Fruit fly (Drosophila melanogaster) whole organism, embryonic: ENCODE measurements around the gene CG15473.

Source experiments
- Abd-B ChIP-seq: fragments of 200-800 bp; sonication (Bioruptor generic); optimal IDR thresholded peaks from 2 replicates; lab custom pipeline; 2018; ENCODE audit warnings: missing biosample characterization, mild to moderate bottlenecking, missing genetic modification characterization, moderate library complexity
- C15 ChIP-seq: fragments of 200-800 bp; sonication (Bioruptor generic); IDR thresholded peaks from 3 replicates; pipeline ENCODE4 v1.3.6; 2022; ENCODE audit warnings: missing biosample characterization, missing genetic modification characterization
- CG11696 ChIP-seq: fragments of 200-800 bp; sonication (Bioruptor generic); IDR thresholded peaks from 2 replicates; pipeline ENCODE4 v1.3.6; 2022; ENCODE audit warnings: missing biosample characterization, missing genetic modification characterization
- CG12155 ChIP-seq: fragments of 200-800 bp; sonication (Bioruptor generic); optimal IDR thresholded peaks from 3 replicates; lab custom pipeline; 2016; ENCODE audit warnings: missing biosample characterization, missing genetic modification characterization
- CG13123 ChIP-seq: fragments of 200-800 bp; sonication (Bioruptor generic); optimal IDR thresholded peaks from 2 replicates; lab custom pipeline; 2016; ENCODE audit warnings: missing biosample characterization, missing genetic modification characterization
- CG15011 ChIP-seq: fragments of 200-800 bp; sonication (Bioruptor generic); optimal IDR thresholded peaks from 3 replicates; lab custom pipeline; 2018; ENCODE audit warnings: missing biosample characterization, mild to moderate bottlenecking, missing genetic modification characterization
- CG15479 ChIP-seq: fragments of 200-800 bp; sonication (Bioruptor generic); optimal IDR thresholded peaks from 3 replicates; lab custom pipeline; 2019; ENCODE audit warnings: missing biosample characterization, mild to moderate bottlenecking, missing genetic modification characterization, moderate library complexity
- CG18011 ChIP-seq: fragments of 200-800 bp; sonication (Bioruptor generic); optimal IDR thresholded peaks from 2 replicates; lab custom pipeline; 2017; ENCODE audit warnings: missing biosample characterization, missing genetic modification characterization, mild to moderate bottlenecking, moderate library complexity, missing genotype
- CG18262 ChIP-seq: fragments of 200-800 bp; optimal IDR thresholded peaks from 3 replicates; lab custom pipeline; 2019; ENCODE audit warnings: missing biosample characterization, mild to moderate bottlenecking, missing genetic modification characterization, moderate library complexity
- CG30403 ChIP-seq: fragments of 200-800 bp; sonication (Bioruptor generic); optimal IDR thresholded peaks from 3 replicates; lab custom pipeline; 2016; ENCODE audit warnings: missing biosample characterization, missing genetic modification characterization
- CG3065 ChIP-seq: fragments of 200-800 bp; sonication (Bioruptor generic); optimal IDR thresholded peaks from 2 replicates; lab custom pipeline; 2016; ENCODE audit warnings: missing biosample characterization, missing genetic modification characterization
- CG3281 ChIP-seq: fragments of 200-800 bp; sonication (Bioruptor generic); optimal IDR thresholded peaks from 3 replicates; lab custom pipeline; 2017; ENCODE audit warnings: missing biosample characterization, mild to moderate bottlenecking, missing genetic modification characterization
- CG33213 ChIP-seq: fragments of 200-800 bp; sonication (Bioruptor generic); optimal IDR thresholded peaks from 3 replicates; lab custom pipeline; 2016; ENCODE audit warnings: missing biosample characterization, missing genetic modification characterization
- CG34224 ChIP-seq: fragments of 200-800 bp; sonication (Bioruptor generic); IDR thresholded peaks from 3 replicates; pipeline ENCODE4 v1.3.6; 2022; ENCODE audit warnings: missing biosample characterization, missing genetic modification characterization; ENCODE audit not compliant: partially characterized antibody
- CG4404 ChIP-seq: fragments of 200-800 bp; sonication (Bioruptor generic); IDR thresholded peaks from 2 replicates; pipeline ENCODE4 v1.3.6; 2022; ENCODE audit warnings: missing biosample characterization, missing genetic modification characterization
- CG5180 ChIP-seq: fragments of 200-800 bp; sonication (Bioruptor generic); optimal IDR thresholded peaks from 3 replicates; lab custom pipeline; 2017; ENCODE audit warnings: missing biosample characterization, missing genetic modification characterization, mild to moderate bottlenecking, moderate library complexity, missing genetic modification reagents
- CG6175 ChIP-seq: fragments of 200-800 bp; sonication (Bioruptor generic); IDR thresholded peaks from 3 replicates; pipeline ENCODE4 v1.3.6; 2022; ENCODE audit warnings: missing biosample characterization, missing genetic modification characterization
- CG9817 ChIP-seq: fragments of 200-800 bp; sonication (Bioruptor generic); optimal IDR thresholded peaks from 2 replicates; lab custom pipeline; 2018; ENCODE audit warnings: missing biosample characterization, mild to moderate bottlenecking, missing genetic modification characterization, moderate library complexity
- Dad ChIP-seq: fragments of 200-800 bp; sonication (Bioruptor generic); optimal IDR thresholded peaks from 3 replicates; lab custom pipeline; 2016; ENCODE audit warnings: missing biosample characterization, missing genetic modification characterization
- Deaf1 ChIP-seq: fragments of 200-800 bp; optimal IDR thresholded peaks from 3 replicates; lab custom pipeline; 2019; ENCODE audit warnings: missing biosample characterization, mild to moderate bottlenecking, missing genetic modification characterization, moderate library complexity
- Doc2 ChIP-seq: fragments of 200-800 bp; sonication (Bioruptor generic); IDR thresholded peaks from 2 replicates; pipeline ENCODE4 v1.3.6; 2022; ENCODE audit warnings: missing biosample characterization, missing genetic modification characterization
- Dp ChIP-seq: fragments of 200-800 bp; sonication (Bioruptor generic); optimal IDR thresholded peaks from 2 replicates; lab custom pipeline; 2018; ENCODE audit warnings: missing biosample characterization, mild to moderate bottlenecking, missing genetic modification characterization, moderate library complexity
- ERR ChIP-seq: fragments of 200-800 bp; sonication (Bioruptor generic); optimal IDR thresholded peaks from 2 replicates; lab custom pipeline; 2016; ENCODE audit warnings: missing biosample characterization, missing genetic modification characterization
- HLHmδ ChIP-seq: fragments of 200-800 bp; sonication (Bioruptor generic); optimal IDR thresholded peaks from 2 replicates; lab custom pipeline; 2018; ENCODE audit warnings: missing biosample characterization, mild to moderate bottlenecking, missing genetic modification characterization, moderate library complexity
- Lpt ChIP-seq: fragments of >200 bp; optimal IDR thresholded peaks from 2 replicates; lab custom pipeline; 2018; ENCODE audit warnings: missing biosample characterization, missing genetic modification characterization
- NC2β ChIP-seq: fragments of 200-800 bp; sonication (Bioruptor generic); optimal IDR thresholded peaks from 2 replicates; lab custom pipeline; 2016; ENCODE audit warnings: missing biosample characterization, missing genetic modification characterization
- Six4 ChIP-seq: fragments of 200-800 bp; sonication (Bioruptor generic); optimal IDR thresholded peaks from 2 replicates; lab custom pipeline; 2016; ENCODE audit warnings: missing biosample characterization, missing genetic modification characterization
- ara ChIP-seq: fragments of 200-800 bp; sonication (Bioruptor generic); IDR thresholded peaks from 2 replicates; pipeline ENCODE4 v1.3.6; 2022; ENCODE audit warnings: missing biosample characterization, missing genetic modification characterization
- chinmo ChIP-seq: fragments of 200-800 bp; sonication (Bioruptor generic); IDR thresholded peaks from 4 replicates; pipeline ENCODE4 v1.3.6; 2022; ENCODE audit warnings: missing biosample characterization, missing genetic modification characterization; ENCODE audit not compliant: partially characterized antibody
- corto ChIP-seq: fragments of 200-800 bp; sonication (Bioruptor generic); optimal IDR thresholded peaks from 2 replicates; lab custom pipeline; 2016; ENCODE audit warnings: missing biosample characterization, mild to moderate bottlenecking, missing genetic modification characterization, moderate library complexity
- fu2 ChIP-seq: fragments of 200-800 bp; sonication (Bioruptor generic); optimal IDR thresholded peaks from 2 replicates; lab custom pipeline; 2016; ENCODE audit warnings: missing biosample characterization, missing genetic modification characterization
- ham ChIP-seq: fragments of 200-800 bp; sonication (Bioruptor generic); IDR thresholded peaks from 2 replicates; pipeline ENCODE4 v1.3.6; 2022; ENCODE audit warnings: missing biosample characterization, missing genetic modification characterization
- knrl ChIP-seq: fragments of 200-800 bp; sonication (Bioruptor generic); IDR thresholded peaks from 3 replicates; pipeline ENCODE4 v1.3.6; 2022; ENCODE audit warnings: missing biosample characterization, missing genetic modification characterization; ENCODE audit not compliant: partially characterized antibody
- lab ChIP-seq: fragments of 200-800 bp; sonication (Bioruptor generic); optimal IDR thresholded peaks from 3 replicates; lab custom pipeline; 2017; ENCODE audit warnings: missing biosample characterization, missing genetic modification characterization, mild to moderate bottlenecking, moderate library complexity, missing genetic modification reagents
- mirr ChIP-seq: fragments of 200-800 bp; sonication (Bioruptor generic); optimal IDR thresholded peaks from 3 replicates; lab custom pipeline; 2018; ENCODE audit warnings: missing biosample characterization, mild to moderate bottlenecking, missing genetic modification characterization
- oc ChIP-seq: fragments of 200-800 bp; sonication (Bioruptor generic); optimal IDR thresholded peaks from 2 replicates; lab custom pipeline; 2018; ENCODE audit warnings: missing biosample characterization, mild to moderate bottlenecking, missing genetic modification characterization, moderate library complexity
- otp ChIP-seq: fragments of 200-800 bp; sonication (Bioruptor generic); IDR thresholded peaks from 3 replicates; pipeline ENCODE4, ENCODE4 v1.3.6; 2022; ENCODE audit warnings: missing biosample characterization, missing genetic modification characterization
- run ChIP-seq: fragments of 200-800 bp; sonication (Bioruptor generic); optimal IDR thresholded peaks from 3 replicates; lab custom pipeline; 2018; ENCODE audit warnings: missing biosample characterization, mild to moderate bottlenecking, missing genetic modification characterization
- sr ChIP-seq: fragments of 200-800 bp; sonication (Bioruptor generic); IDR thresholded peaks from 3 replicates; pipeline ENCODE4 v1.3.6; 2022; ENCODE audit warnings: missing biosample characterization, missing genetic modification characterization
- tll ChIP-seq, 2 experiments: fragments of 200-800 bp in 1 of 2; fragments of >200 bp in 1 of 2; sonication (Bioruptor generic) in 1 of 2; optimal IDR thresholded peaks; 2 replicates each; lab custom pipeline; 2017 to 2019; ENCODE audit warnings: missing biosample characterization in 2 of 2, missing genetic modification characterization in 2 of 2, mild to moderate bottlenecking in 1 of 2, moderate library complexity in 1 of 2
- twi ChIP-seq: fragments of 200-800 bp; optimal IDR thresholded peaks from 2 replicates; lab custom pipeline; 2019; ENCODE audit warnings: missing biosample characterization, mild to moderate bottlenecking, missing genetic modification characterization, moderate library complexity
- tx ChIP-seq: fragments of 200-800 bp; sonication (Bioruptor generic); optimal IDR thresholded peaks from 2 replicates; lab custom pipeline; 2016; ENCODE audit warnings: missing biosample characterization, missing genetic modification characterization
- zen ChIP-seq: fragments of 200-800 bp; sonication (Bioruptor generic); optimal IDR thresholded peaks from 3 replicates; lab custom pipeline; 2018; ENCODE audit warnings: missing biosample characterization, mild to moderate bottlenecking, missing genetic modification characterization, moderate library complexity

CG15473 gene

DNA sequence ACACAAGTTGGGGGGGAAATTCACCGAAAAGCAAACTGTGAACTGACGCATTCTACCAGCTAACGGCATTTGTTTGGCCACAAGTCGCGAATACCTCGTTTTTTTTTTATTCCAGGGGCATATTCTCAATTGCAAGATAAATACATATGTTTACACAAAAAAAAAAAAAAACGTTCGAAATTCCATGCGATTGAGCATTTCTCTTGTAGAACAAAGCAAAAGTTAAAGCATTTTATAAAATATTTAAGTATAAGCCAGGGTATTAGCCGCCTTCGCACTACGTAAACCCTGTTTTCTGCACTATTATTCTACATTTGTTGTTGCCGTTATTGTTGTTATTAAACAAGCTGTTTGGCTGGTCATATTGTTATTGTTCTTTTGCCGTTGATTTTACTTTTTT is 40.0 kb downstream of the CG15473 start (continued):
- no peak for TF ChIP-seq CG15011 (GFP tag; lab: Kevin White, UChicago)
- no peak for TF ChIP-seq sr (GFP tag; lab: Robert Waterston, UW)
- TF ChIP-seq ham (GFP tag; lab: Robert Waterston, UW), result no peak
- TF ChIP-seq Dad (GFP tag; lab: Kevin White, UChicago), result no peak
- TF ChIP-seq CG3281, result no peak
- TF ChIP-seq CG5180 (GFP tag; lab: Kevin White, UChicago), result no peak
- no peak for TF ChIP-seq CG33213
- no peak for TF ChIP-seq Lpt (GFP tag; lab: Kevin White, UChicago)
- TF ChIP-seq corto, result no peak
- no peak for TF ChIP-seq CG9817 (tag; lab: Kevin White, UChicago)
- no peak for TF ChIP-seq CG18011 (GFP tag; lab: Kevin White, UChicago)
- TF ChIP-seq lab, result peak; percentile 47
- TF ChIP-seq Deaf1 (tag; lab: Kevin White, UChicago), result no peak
- no peak for TF ChIP-seq oc
- TF ChIP-seq CG6175 (GFP tag; lab: Robert Waterston, UW), result no peak
- TF ChIP-seq CG4404 (GFP tag; lab: Robert Waterston, UW), result no peak; the same call in 1 of the 2 replicates
- no peak for TF ChIP-seq tx (GFP tag; lab: Kevin White, UChicago)
- no peak for TF ChIP-seq C15 (GFP tag; lab: Robert Waterston, UW)
- no peak for TF ChIP-seq Dp (GFP tag; lab: Kevin White, UChicago)
- TF ChIP-seq knrl (GFP tag; lab: Robert Waterston, UW), result no peak
- no peak for TF ChIP-seq otp (GFP tag; lab: Robert Waterston, UW)
- TF ChIP-seq CG13123 (GFP tag; lab: Kevin White, UChicago), result no peak
- TF ChIP-seq mirr (GFP tag; lab: Kevin White, UChicago), result no peak
- no peak for TF ChIP-seq ERR
- TF ChIP-seq CG18262 (tag; lab: Kevin White, UChicago), result no peak
- TF ChIP-seq Six4 (GFP tag; lab: Kevin White, UChicago), result no peak
- TF ChIP-seq NC2β (GFP tag; lab: Kevin White, UChicago), result no peak
- TF ChIP-seq Abd-B, result no peak
- TF ChIP-seq CG3065 (GFP tag; lab: Kevin White, UChicago), result no peak
- no peak for TF ChIP-seq CG11696 (GFP tag; lab: Robert Waterston, UW)
- no peak for TF ChIP-seq fu2 (GFP tag; lab: Kevin White, UChicago)
- no peak for TF ChIP-seq CG34224
- TF ChIP-seq tll (GFP tag; optimal IDR thresholded peaks at IDR 0.05; lab: Kevin White, UChicago), result no peak
- no peak for TF ChIP-seq CG30403
- no peak for TF ChIP-seq twi (tag; lab: Kevin White, UChicago)
- no peak for TF ChIP-seq CG12155 (GFP tag; lab: Kevin White, UChicago)
- no peak for TF ChIP-seq run (tag; lab: Kevin White, UChicago)
- TF ChIP-seq ara, result peak; percentile 52; the same call in 1 of the 2 replicates
- TF ChIP-seq chinmo (GFP tag; lab: Robert Waterston, UW), result no peak
- no peak for TF ChIP-seq HLHmδ

DNA sequence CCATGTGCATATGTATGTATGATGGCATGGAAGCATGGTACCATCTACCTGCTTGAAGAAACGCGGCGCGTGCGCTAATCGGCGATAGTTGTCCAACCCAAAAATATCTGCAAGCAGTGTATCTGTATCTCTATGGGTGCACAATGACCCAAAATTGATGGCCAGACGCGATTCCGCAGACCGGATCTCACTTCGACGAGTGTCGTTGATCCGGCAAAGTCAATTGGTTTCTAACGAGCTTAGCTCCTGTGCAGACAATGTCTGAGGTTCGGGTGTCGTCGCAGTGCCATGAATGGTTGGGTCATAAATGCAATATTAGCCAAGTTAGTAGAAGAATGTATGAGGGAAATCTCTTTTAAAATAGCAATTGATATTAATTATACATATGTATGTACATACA is 40.7 kb downstream of the CG15473 start:
- peak in 1 of 2 experiments; percentile 82 for TF ChIP-seq tll (GFP tag; optimal IDR thresholded peaks at IDR 0.05; lab: Kevin White, UChicago)
- TF ChIP-seq CG15479 (GFP tag; lab: Kevin White, UChicago), result peak; percentile 84
- TF ChIP-seq zen (tag; lab: Kevin White, UChicago), result peak; percentile 81
- TF ChIP-seq Doc2 (GFP tag; lab: Robert Waterston, UW), result no peak
- no peak for TF ChIP-seq Six4 (GFP tag; lab: Kevin White, UChicago)
